Worm (Caenorhabditis elegans) whole organism, L1 larva: ENCODE results near the gene npp-3.

Experiments used
- Y116A8C.19 ChIP-seq: sonication (generic microtip); optimal IDR thresholded peaks from 2 replicates; lab custom pipeline; 2016; ENCODE audit warnings: missing compliant biosample characterization, missing genetic modification characterization, borderline replicate concordance
- aha-1 ChIP-seq: fragments of 150-350 bp; optimal IDR thresholded peaks from 2 replicates; lab custom pipeline; 2014; ENCODE audit warnings: missing biosample characterization, missing genetic modification characterization
- aly-2 ChIP-seq: fragments of 150-350 bp; optimal IDR thresholded peaks from 2 replicates; lab custom pipeline; 2014; ENCODE audit warnings: missing biosample characterization, missing genetic modification characterization
- blmp-1 ChIP-seq: fragments of 150-350 bp; optimal IDR thresholded peaks from 2 replicates; lab custom pipeline; 2014; ENCODE audit warnings: missing biosample characterization, missing genetic modification characterization
- ceh-63 ChIP-seq: fragments of 200-800 bp; sonication (Bioruptor generic); optimal IDR thresholded peaks from 2 replicates; lab custom pipeline; 2018; ENCODE audit warnings: mild to moderate bottlenecking, missing genetic modification characterization, missing compliant biosample characterization
- ceh-82 ChIP-seq, 3 experiments: fragments of 150-350 bp in 1 of 3; sonication (generic microtip) in 2 of 3; optimal IDR thresholded peaks; 2 replicates each; lab custom pipeline; 2014 to 2017; ENCODE audit warnings: missing biosample characterization in 3 of 3, missing genetic modification characterization in 3 of 3
- ceh-88 ChIP-seq: fragments of 200-800 bp; sonication (Bioruptor generic); IDR thresholded peaks from 2 replicates; pipeline ENCODE4 v1.3.6; 2022; ENCODE audit warnings: missing genetic modification characterization, missing compliant biosample characterization
- ceh-90 ChIP-seq: sonication (generic microtip); optimal IDR thresholded peaks from 2 replicates; lab custom pipeline; 2016; ENCODE audit warnings: missing genetic modification characterization, missing compliant biosample characterization
- dsc-1 ChIP-seq: sonication (generic microtip); optimal IDR thresholded peaks from 2 replicates; lab custom pipeline; 2016; ENCODE audit warnings: mild to moderate bottlenecking, missing genetic modification characterization, missing compliant biosample characterization
- efl-1 ChIP-seq, 4 experiments: fragments of 150-350 bp; optimal IDR thresholded peaks in 3 of 4; peaks in 1 of 4; 1 replicate in 1 of 4; 2 replicates in 3 of 4; lab custom pipeline; 2014; ENCODE audit warnings: missing biosample characterization in 2 of 4, missing genetic modification characterization in 2 of 4, missing genetic modification reagents in 2 of 4
- elt-3 ChIP-seq, 6 experiments: fragments of 150-350 bp in 1 of 6; sonication (generic microtip); optimal IDR thresholded peaks; 2 replicates each; lab custom pipeline; 2017 to 2018; ENCODE audit warnings: missing biosample characterization in 6 of 6, missing genetic modification characterization in 6 of 6, inconsistent platforms in 1 of 6
- fkh-4 ChIP-seq: sonication (generic microtip); optimal IDR thresholded peaks from 2 replicates; lab custom pipeline; 2016; ENCODE audit warnings: missing compliant biosample characterization, missing genetic modification characterization, borderline replicate concordance
- fkh-8 ChIP-seq: sonication (generic microtip); optimal IDR thresholded peaks from 2 replicates; lab custom pipeline; 2016; ENCODE audit warnings: mild to moderate bottlenecking, missing genetic modification characterization, missing compliant biosample characterization
- grh-1 ChIP-seq: fragments of 200-800 bp; sonication (Bioruptor generic); IDR thresholded peaks from 2 replicates; pipeline ENCODE4 v1.3.6; 2022; ENCODE audit warnings: missing genetic modification reagents, missing genetic modification characterization, missing compliant biosample characterization
- lin-13 ChIP-seq: fragments of 150-350 bp; optimal IDR thresholded peaks from 2 replicates; lab custom pipeline; 2014; ENCODE audit warnings: missing biosample characterization, missing genetic modification reagents, missing genetic modification characterization
- lin-14 ChIP-seq: fragments of 200-800 bp; sonication (Bioruptor generic); optimal IDR thresholded peaks from 2 replicates; lab custom pipeline; 2018; ENCODE audit warnings: mild to moderate bottlenecking, missing genetic modification characterization, moderate library complexity, missing compliant biosample characterization
- lsy-2 ChIP-seq, 2 experiments: fragments of 150-350 bp; optimal IDR thresholded peaks; 2 replicates each; lab custom pipeline; 2014; ENCODE audit warnings: missing biosample characterization in 2 of 2, missing genetic modification characterization in 2 of 2
- mef-2 ChIP-seq: fragments of 150-350 bp; optimal IDR thresholded peaks from 2 replicates; lab custom pipeline; 2014; ENCODE audit warnings: missing biosample characterization, missing genetic modification characterization
- mep-1 ChIP-seq: fragments of 150-350 bp; optimal IDR thresholded peaks from 2 replicates; lab custom pipeline; 2014; ENCODE audit warnings: missing biosample characterization, missing genetic modification characterization
- nhr-11 ChIP-seq: fragments of 150-350 bp; optimal IDR thresholded peaks from 2 replicates; lab custom pipeline; 2014; ENCODE audit warnings: missing biosample characterization, missing genetic modification characterization
- nhr-19 ChIP-seq: fragments of 200-800 bp; sonication (Bioruptor generic); conservative IDR thresholded peaks from 2 replicates; pipeline ENCODE4 v1.3.6; 2022; ENCODE audit warnings: missing genetic modification characterization, missing compliant biosample characterization
- nhr-20 ChIP-seq: sonication (generic microtip); optimal IDR thresholded peaks from 2 replicates; lab custom pipeline; 2016; ENCODE audit warnings: mild to moderate bottlenecking, missing genetic modification characterization, missing compliant biosample characterization
- nhr-28 ChIP-seq: fragments of 150-350 bp; optimal IDR thresholded peaks from 2 replicates; lab custom pipeline; 2014; ENCODE audit warnings: missing biosample characterization, missing genetic modification characterization
- nhr-71 ChIP-seq: sonication (generic microtip); optimal IDR thresholded peaks from 2 replicates; lab custom pipeline; 2016; ENCODE audit warnings: mild to moderate bottlenecking, missing genetic modification characterization, moderate library complexity, missing compliant biosample characterization
- nhr-85 ChIP-seq: sonication (generic microtip); peaks from one replicate; lab custom pipeline; 2016; ENCODE audit warnings: missing genetic modification characterization, inconsistent platforms, missing compliant biosample characterization
- nhr-90 ChIP-seq: sonication (generic microtip); optimal IDR thresholded peaks from 2 replicates; lab custom pipeline; 2016; ENCODE audit warnings: mild to moderate bottlenecking, missing genetic modification characterization, missing compliant biosample characterization; ENCODE audit not compliant: poor library complexity
- pqm-1 ChIP-seq: sonication (generic microtip); optimal IDR thresholded peaks from 3 replicates; lab custom pipeline; 2017; ENCODE audit warnings: missing biosample characterization, missing genetic modification characterization
- rnt-1 ChIP-seq: sonication (generic microtip); optimal IDR thresholded peaks from 2 replicates; lab custom pipeline; 2016; ENCODE audit warnings: mild to moderate bottlenecking, missing genetic modification characterization, moderate library complexity, missing compliant biosample characterization
- snpc-4 ChIP-seq: fragments of 150-350 bp; optimal IDR thresholded peaks from 2 replicates; lab custom pipeline; 2014; ENCODE audit warnings: missing biosample characterization, missing genetic modification characterization
- snu-23 ChIP-seq: sonication (generic microtip); optimal IDR thresholded peaks from 2 replicates; lab custom pipeline; 2016; ENCODE audit warnings: missing genetic modification characterization, missing compliant biosample characterization
- sup-37 ChIP-seq: fragments of 200-800 bp; sonication (Bioruptor generic); optimal IDR thresholded peaks from 2 replicates; lab custom pipeline; 2018; ENCODE audit warnings: mild to moderate bottlenecking, missing genetic modification characterization, missing compliant biosample characterization
- tbx-2 ChIP-seq: sonication (generic microtip); optimal IDR thresholded peaks from 2 replicates; lab custom pipeline; 2016; ENCODE audit warnings: missing genetic modification characterization, missing compliant biosample characterization
- unc-130 ChIP-seq: fragments of 150-350 bp; optimal IDR thresholded peaks from 2 replicates; lab custom pipeline; 2017; ENCODE audit warnings: missing biosample characterization, missing genetic modification characterization, inconsistent platforms
- unc-30 ChIP-seq: sonication (generic microtip); optimal IDR thresholded peaks from 2 replicates; lab custom pipeline; 2017; ENCODE audit warnings: missing biosample characterization, missing genetic modification characterization
- unc-62 ChIP-seq: fragments of 150-350 bp; optimal IDR thresholded peaks from 2 replicates; lab custom pipeline; 2014; ENCODE audit warnings: missing biosample characterization, missing genetic modification reagents, missing genetic modification characterization
- vab-15 ChIP-seq: sonication (generic microtip); optimal IDR thresholded peaks from 2 replicates; lab custom pipeline; 2017; ENCODE audit warnings: missing genotype, mild to moderate bottlenecking, missing genetic modification characterization, missing compliant biosample characterization
- xbp-1 ChIP-seq: sonication (generic microtip); optimal IDR thresholded peaks from 2 replicates; lab custom pipeline; 2016; ENCODE audit warnings: missing genetic modification characterization, missing compliant biosample characterization
- zag-1 ChIP-seq: fragments of 150-350 bp; optimal IDR thresholded peaks from 2 replicates; lab custom pipeline; 2014; ENCODE audit warnings: missing biosample characterization, missing genetic modification characterization
- zip-4 ChIP-seq: fragments of 200-800 bp; sonication (Bioruptor generic); optimal IDR thresholded peaks from 2 replicates; lab custom pipeline; 2018; ENCODE audit warnings: mild to moderate bottlenecking, missing genetic modification characterization, moderate library complexity, missing compliant biosample characterization
- ztf-11 ChIP-seq, 2 experiments: sonication (generic microtip); optimal IDR thresholded peaks; 2 replicates each; lab custom pipeline; 2016 to 2017; ENCODE audit warnings: missing genetic modification characterization in 2 of 2, missing biosample characterization in 1 of 2, missing compliant biosample characterization in 1 of 2

The npp-3 gene

ce11 chrII:11856361-11856760 is 18.2 kb downstream of the npp-3 start, which contains the start of gene clh-1:
clh-1 (minus strand) TSS chrII:11856461.
- TF ChIP-seq unc-30 (tag; lab: Kevin White, UChicago) = no peak
- TF ChIP-seq nhr-11 (tag; lab: Kevin White, UChicago) = no peak
- no peak for TF ChIP-seq fkh-8 (tag; lab: Kevin White, UChicago)
- TF ChIP-seq unc-62 (GFP tag; lab: Kevin White, UChicago) = no peak
- TF ChIP-seq vab-15 = no peak

ce11 chrII:11854749-11855148 is 19.8 kb downstream of the npp-3 start:
- no peak for TF ChIP-seq pqm-1
- peak in 1 of 6 experiments; percentile 32 for TF ChIP-seq elt-3 (tag; optimal IDR thresholded peaks at IDR 0.05; lab: Kevin White, UChicago)
- no peak for TF ChIP-seq efl-1 (optimal IDR thresholded peaks at IDR 0.05; lab: Kevin White, UChicago)
- TF ChIP-seq efl-1 (GFP tag; optimal IDR thresholded peaks at IDR 0.05 in 1 of 2; lab: Kevin White, UChicago) = peak in 1 of 2 experiments; percentile 30
- no peak for TF ChIP-seq zip-4 (GFP tag; lab: Kevin White, UChicago)
- peak; percentile 74 for TF ChIP-seq nhr-85 (tag; lab: Kevin White, UChicago)
- TF ChIP-seq lsy-2 (tag; optimal IDR thresholded peaks at IDR 0.05; lab: Kevin White, UChicago) = peak in 1 of 2 experiments; percentile 1
- peak; percentile 70 for TF ChIP-seq blmp-1 (tag; lab: Kevin White, UChicago)

ce11 chrII:11853108-11853507 is 21.5 kb downstream of the npp-3 start:
- TF ChIP-seq efl-1 (optimal IDR thresholded peaks at IDR 0.05; lab: Kevin White, UChicago) = no peak
- TF ChIP-seq efl-1 (GFP tag; optimal IDR thresholded peaks at IDR 0.05 in 1 of 2; lab: Kevin White, UChicago) = peak in 1 of 2 experiments; percentile 53
- no peak for TF ChIP-seq rnt-1

ce11 chrII:11852191-11852901 is 22.2 kb downstream of the npp-3 start:
- TF ChIP-seq unc-130 (tag; lab: Kevin White, UChicago) = no peak
- peak in 4 of 6 experiments; percentile 9 to 76 (median 68) for TF ChIP-seq elt-3 (tag; optimal IDR thresholded peaks at IDR 0.05; lab: Kevin White, UChicago)
- TF ChIP-seq nhr-20 = peak; percentile 20
- TF ChIP-seq lin-14 (GFP tag; lab: Kevin White, UChicago) = peak; percentile 59
- TF ChIP-seq snu-23 (GFP tag; lab: Kevin White, UChicago) = peak; percentile 17
- TF ChIP-seq aly-2 = no peak
- TF ChIP-seq nhr-71 = peak; percentile 27
- peak; percentile 53 for TF ChIP-seq blmp-1 (tag; lab: Kevin White, UChicago)
- peak; percentile 94 for TF ChIP-seq nhr-85 (tag; lab: Kevin White, UChicago)
- TF ChIP-seq lsy-2 (tag; optimal IDR thresholded peaks at IDR 0.05; lab: Kevin White, UChicago) = peak in 1 of 2 experiments; percentile 7
- no peak for TF ChIP-seq aha-1 (tag; lab: Kevin White, UChicago)
- TF ChIP-seq tbx-2 (tag; lab: Kevin White, UChicago) = peak; percentile 8

ce11 chrII:11849572-11849971 is 25.0 kb downstream of the npp-3 start:
- TF ChIP-seq nhr-71 (peak; percentile 10), lin-13 (GFP tag; lab: Kevin White, UChicago) (no peak), aly-2 (no peak), zip-4 (GFP tag; lab: Kevin White, UChicago) (no peak), zag-1 (tag; lab: Kevin White, UChicago) (no peak), unc-130 (tag; lab: Kevin White, UChicago) (no peak), efl-1 (optimal IDR thresholded peaks at IDR 0.05; lab: Kevin White, UChicago) (no peak), efl-1 (GFP tag; optimal IDR thresholded peaks at IDR 0.05 in 1 of 2; lab: Kevin White, UChicago) (peak in 1 of 2 experiments; percentile 60), blmp-1 (tag; lab: Kevin White, UChicago) (peak; percentile 16), ztf-11 (tag; optimal IDR thresholded peaks at IDR 0.05; lab: Kevin White, UChicago) (no peak), lin-14 (GFP tag; lab: Kevin White, UChicago) (peak; percentile 25), elt-3 (tag; optimal IDR thresholded peaks at IDR 0.05; lab: Kevin White, UChicago) (peak in 3 of 6 experiments; percentile 26 to 52 (median 26)), ceh-88 (GFP tag; lab: Robert Waterston, UW) (no peak), sup-37 (GFP tag; lab: Kevin White, UChicago) (no peak), mef-2 (no peak), grh-1 (GFP tag; lab: Robert Waterston, UW) (no peak), xbp-1 (tag; lab: Kevin White, UChicago) (no peak), ceh-82 (tag; optimal IDR thresholded peaks at IDR 0.05; lab: Kevin White, UChicago) (no peak), vab-15 (no peak), nhr-20 (no peak), nhr-90 (no peak), mep-1 (tag; lab: Kevin White, UChicago) (no peak), ceh-63 (GFP tag; lab: Kevin White, UChicago) (no peak), snu-23 (GFP tag; lab: Kevin White, UChicago) (no peak), nhr-19 (no peak), ceh-90 (no peak), fkh-4 (tag; lab: Kevin White, UChicago) (no peak), nhr-85 (tag; lab: Kevin White, UChicago) (peak; percentile 70), dsc-1 (tag; lab: Kevin White, UChicago) (no peak), snpc-4 (tag; lab: Kevin White, UChicago) (no peak), Y116A8C.19 (tag; lab: Kevin White, UChicago) (no peak), nhr-28 (tag; lab: Kevin White, UChicago) (no peak)
- TF ChIP-seq, all 84 proteins: peak for 6
